Fruit fly (Drosophila melanogaster) whole organism, embryonic: ENCODE data around the gene Kal1.

Source experiments
- Atf-2 ChIP-seq: fragments of 200-800 bp; sonication (Bioruptor generic); optimal IDR thresholded peaks from 2 replicates; lab custom pipeline; 2016; ENCODE audit warnings: missing biosample characterization, missing genetic modification characterization
- C15 ChIP-seq: fragments of 200-800 bp; sonication (Bioruptor generic); IDR thresholded peaks from 3 replicates; pipeline ENCODE4 v1.3.6; 2022; ENCODE audit warnings: missing biosample characterization, missing genetic modification characterization
- CG12744 ChIP-seq: fragments of 200-800 bp; sonication (Bioruptor generic); optimal IDR thresholded peaks from 2 replicates; lab custom pipeline; 2016; ENCODE audit warnings: missing biosample characterization, missing genetic modification characterization
- CG12769 ChIP-seq: fragments of 200-800 bp; sonication (Bioruptor generic); optimal IDR thresholded peaks from 2 replicates; lab custom pipeline; 2019; ENCODE audit warnings: missing biosample characterization, mild to moderate bottlenecking, missing genetic modification characterization, moderate library complexity
- CG13894 ChIP-seq: fragments of 200-800 bp; sonication (Bioruptor generic); optimal IDR thresholded peaks from 3 replicates; lab custom pipeline; 2018; ENCODE audit warnings: missing biosample characterization, mild to moderate bottlenecking, missing genetic modification characterization, moderate library complexity
- CG15514 ChIP-seq: fragments of 200-800 bp; sonication (Bioruptor generic); optimal IDR thresholded peaks from 3 replicates; lab custom pipeline; 2017; ENCODE audit warnings: missing biosample characterization, missing genetic modification characterization, mild to moderate bottlenecking, moderate library complexity, missing genetic modification reagents
- CG1603 ChIP-seq: fragments of 200-800 bp; sonication (Bioruptor generic); optimal IDR thresholded peaks from 2 replicates; lab custom pipeline; 2019; ENCODE audit warnings: missing biosample characterization, mild to moderate bottlenecking, missing genetic modification characterization, moderate library complexity
- CG17328 ChIP-seq: fragments of 200-800 bp; sonication (Bioruptor generic); IDR thresholded peaks from 2 replicates; pipeline ENCODE4 v1.3.6; 2022; ENCODE audit warnings: missing biosample characterization, missing genetic modification characterization
- CG17385 ChIP-seq: fragments of 200-800 bp; sonication (Bioruptor generic); optimal IDR thresholded peaks from 3 replicates; lab custom pipeline; 2018; ENCODE audit warnings: missing biosample characterization, mild to moderate bottlenecking, missing genetic modification characterization
- CG17802 ChIP-seq: fragments of 200-800 bp; sonication (Bioruptor generic); optimal IDR thresholded peaks from 2 replicates; lab custom pipeline; 2018; ENCODE audit warnings: missing biosample characterization, mild to moderate bottlenecking, missing genetic modification characterization, moderate library complexity
- CG30020 ChIP-seq: fragments of 200-800 bp; optimal IDR thresholded peaks from 2 replicates; lab custom pipeline; 2019; ENCODE audit warnings: missing biosample characterization, mild to moderate bottlenecking, missing genetic modification characterization, moderate library complexity
- CG30431 ChIP-seq: fragments of 200-800 bp; sonication (Bioruptor generic); optimal IDR thresholded peaks from 2 replicates; lab custom pipeline; 2017; ENCODE audit warnings: missing biosample characterization, missing genetic modification characterization
- CG32767 ChIP-seq: fragments of 200-800 bp; sonication (Bioruptor generic); IDR thresholded peaks from 2 replicates; pipeline ENCODE4 v1.3.6; 2022; ENCODE audit warnings: missing biosample characterization, missing genetic modification characterization
- CG4328 ChIP-seq: fragments of 200-800 bp; sonication (Bioruptor generic); optimal IDR thresholded peaks from 3 replicates; lab custom pipeline; 2017; ENCODE audit warnings: missing biosample characterization, missing genetic modification reagents, missing genetic modification characterization
- CG4424 ChIP-seq: fragments of 200-800 bp; sonication (Bioruptor generic); optimal IDR thresholded peaks from 3 replicates; lab custom pipeline; 2016; ENCODE audit warnings: missing biosample characterization, missing genetic modification characterization
- CG6175 ChIP-seq: fragments of 200-800 bp; sonication (Bioruptor generic); IDR thresholded peaks from 3 replicates; pipeline ENCODE4 v1.3.6; 2022; ENCODE audit warnings: missing biosample characterization, missing genetic modification characterization
- CG6254 ChIP-seq: fragments of 200-800 bp; sonication (Bioruptor generic); optimal IDR thresholded peaks from 3 replicates; lab custom pipeline; 2017; ENCODE audit warnings: mild to moderate bottlenecking, missing biosample characterization, missing genetic modification reagents, missing genetic modification characterization
- CG6654 ChIP-seq: fragments of 200-800 bp; sonication (Bioruptor generic); optimal IDR thresholded peaks from 2 replicates; lab custom pipeline; 2017; ENCODE audit warnings: missing biosample characterization, mild to moderate bottlenecking, missing genetic modification characterization
- CG9797 ChIP-seq: fragments of 200-800 bp; sonication (Bioruptor generic); optimal IDR thresholded peaks from 3 replicates; lab custom pipeline; 2018; ENCODE audit warnings: missing biosample characterization, mild to moderate bottlenecking, missing genetic modification characterization
- CG9817 ChIP-seq: fragments of 200-800 bp; sonication (Bioruptor generic); optimal IDR thresholded peaks from 2 replicates; lab custom pipeline; 2018; ENCODE audit warnings: missing biosample characterization, mild to moderate bottlenecking, missing genetic modification characterization, moderate library complexity
- Dp ChIP-seq: fragments of 200-800 bp; sonication (Bioruptor generic); optimal IDR thresholded peaks from 2 replicates; lab custom pipeline; 2018; ENCODE audit warnings: missing biosample characterization, mild to moderate bottlenecking, missing genetic modification characterization, moderate library complexity
- HLH4C ChIP-seq: fragments of 200-800 bp; sonication (Bioruptor generic); IDR thresholded peaks from 3 replicates; pipeline ENCODE4 v1.3.6; 2022; ENCODE audit warnings: missing biosample characterization, missing genetic modification characterization; ENCODE audit not compliant: partially characterized antibody
- Lim3 ChIP-seq: fragments of 200-800 bp; sonication (Bioruptor generic); IDR thresholded peaks from 2 replicates; pipeline ENCODE4 v1.3.6; 2022; ENCODE audit warnings: missing biosample characterization, missing genetic modification characterization
- MESR4 ChIP-seq: fragments of 200-800 bp; sonication (Bioruptor generic); optimal IDR thresholded peaks from 2 replicates; lab custom pipeline; 2018; ENCODE audit warnings: missing biosample characterization, mild to moderate bottlenecking, missing genetic modification characterization, moderate library complexity
- Max ChIP-seq: fragments of 200-800 bp; sonication (Bioruptor generic); optimal IDR thresholded peaks from 2 replicates; lab custom pipeline; 2016; ENCODE audit warnings: missing biosample characterization, mild to moderate bottlenecking, missing genetic modification characterization
- Scr ChIP-seq: fragments of 200-800 bp; sonication (Bioruptor generic); IDR thresholded peaks from 2 replicates; pipeline ENCODE4 v1.3.6; 2022; ENCODE audit warnings: missing biosample characterization, missing genetic modification characterization; ENCODE audit not compliant: partially characterized antibody
- Side ChIP-seq: fragments of 200-800 bp; sonication (Bioruptor generic); optimal IDR thresholded peaks from 2 replicates; lab custom pipeline; 2016; ENCODE audit warnings: missing biosample characterization, missing genetic modification characterization
- Taf1 ChIP-seq: fragments of 200-800 bp; sonication (Bioruptor generic); IDR thresholded peaks from 2 replicates; pipeline ENCODE4 v1.3.6; 2022; ENCODE audit warnings: missing biosample characterization, missing genetic modification characterization
- Vsx1 ChIP-seq: fragments of 200-800 bp; sonication (Bioruptor generic); optimal IDR thresholded peaks from 2 replicates; lab custom pipeline; 2017; ENCODE audit warnings: missing biosample characterization, mild to moderate bottlenecking, missing genetic modification characterization, missing genetic modification reagents
- Xrp1 ChIP-seq: fragments of 200-800 bp; sonication (Bioruptor generic); IDR thresholded peaks from 2 replicates; pipeline ENCODE4 v1.3.6; 2022; ENCODE audit warnings: missing biosample characterization, missing genetic modification characterization
- bsh ChIP-seq, 2 experiments: fragments of 200-800 bp; sonication (Bioruptor generic); optimal IDR thresholded peaks; 2 replicates each; lab custom pipeline; 2017 to 2018; ENCODE audit warnings: mild to moderate bottlenecking in 2 of 2, missing biosample characterization in 2 of 2, missing genetic modification characterization in 2 of 2, moderate library complexity in 1 of 2
- caup ChIP-seq: fragments of 200-800 bp; sonication (Bioruptor generic); optimal IDR thresholded peaks from 3 replicates; lab custom pipeline; 2017; ENCODE audit warnings: missing biosample characterization, mild to moderate bottlenecking, missing genetic modification characterization, moderate library complexity; ENCODE audit not compliant: severe bottlenecking
- cg ChIP-seq: fragments of 200-800 bp; sonication (Bioruptor generic); optimal IDR thresholded peaks from 3 replicates; lab custom pipeline; 2019; ENCODE audit warnings: missing biosample characterization, mild to moderate bottlenecking, missing genetic modification characterization, moderate library complexity
- chinmo ChIP-seq: fragments of 200-800 bp; sonication (Bioruptor generic); IDR thresholded peaks from 4 replicates; pipeline ENCODE4 v1.3.6; 2022; ENCODE audit warnings: missing biosample characterization, missing genetic modification characterization; ENCODE audit not compliant: partially characterized antibody
- danr ChIP-seq: fragments of 200-800 bp; sonication (Bioruptor generic); IDR thresholded peaks from 2 replicates; pipeline ENCODE4 v1.3.6; 2022; ENCODE audit warnings: missing biosample characterization, missing genetic modification characterization
- dmrt99B ChIP-seq: fragments of 200-800 bp; sonication (Bioruptor generic); optimal IDR thresholded peaks from 2 replicates; lab custom pipeline; 2018; ENCODE audit warnings: missing biosample characterization, mild to moderate bottlenecking, missing genetic modification characterization, moderate library complexity
- dysf ChIP-seq: fragments of 200-800 bp; sonication (Bioruptor generic); IDR thresholded peaks from 3 replicates; pipeline ENCODE4 v1.3.6; 2022; ENCODE audit warnings: missing biosample characterization, missing genetic modification characterization
- gcm ChIP-seq: fragments of 200-800 bp; sonication (Bioruptor generic); optimal IDR thresholded peaks from 2 replicates; lab custom pipeline; 2019; ENCODE audit warnings: missing biosample characterization, mild to moderate bottlenecking, missing genetic modification characterization, moderate library complexity
- jing ChIP-seq: fragments of 200-800 bp; sonication (Bioruptor generic); optimal IDR thresholded peaks from 2 replicates; lab custom pipeline; 2018; ENCODE audit warnings: missing biosample characterization, mild to moderate bottlenecking, missing genetic modification characterization
- ken ChIP-seq: fragments of 200-800 bp; sonication (Bioruptor generic); IDR thresholded peaks from 3 replicates; pipeline ENCODE4 v1.3.6; 2022; ENCODE audit warnings: missing biosample characterization, missing genetic modification characterization
- nmo ChIP-seq: fragments of 200-800 bp; sonication (Bioruptor generic); optimal IDR thresholded peaks from 2 replicates; lab custom pipeline; 2018; ENCODE audit warnings: missing biosample characterization, mild to moderate bottlenecking, missing genetic modification characterization, moderate library complexity
- ranshi ChIP-seq: fragments of 200-800 bp; sonication (Bioruptor generic); IDR thresholded peaks from 2 replicates; pipeline ENCODE4 v1.3.6; 2022; ENCODE audit warnings: missing biosample characterization, missing genetic modification characterization
- ro ChIP-seq: fragments of 200-800 bp; sonication (Bioruptor generic); IDR thresholded peaks from 2 replicates; pipeline ENCODE4 v1.3.6; 2022; ENCODE audit warnings: missing biosample characterization, missing genetic modification characterization
- sc ChIP-seq, 3 experiments: fragments of >200 bp in 2 of 3; fragments of 200-800 bp in 1 of 3; sonication (Bioruptor generic) in 1 of 3; optimal IDR thresholded peaks; 2 replicates in 2 of 3; 3 replicates in 1 of 3; lab custom pipeline; 2017; ENCODE audit warnings: mild to moderate bottlenecking in 1 of 3, missing biosample characterization in 1 of 3, missing genetic modification characterization in 1 of 3, missing genetic modification reagents in 1 of 3
- sima ChIP-seq: fragments of 200-800 bp; sonication (Bioruptor generic); optimal IDR thresholded peaks from 2 replicates; lab custom pipeline; 2016; ENCODE audit warnings: missing biosample characterization, missing genetic modification characterization
- tap ChIP-seq: fragments of 200-800 bp; optimal IDR thresholded peaks from 3 replicates; lab custom pipeline; 2019; ENCODE audit warnings: missing biosample characterization, mild to moderate bottlenecking, missing genetic modification characterization, moderate library complexity
- tna ChIP-seq: fragments of 200-800 bp; sonication (Bioruptor generic); IDR thresholded peaks from 2 replicates; pipeline ENCODE4 v1.3.6; 2022; ENCODE audit warnings: missing biosample characterization, missing genetic modification characterization; ENCODE audit not compliant: partially characterized antibody
- unc-4 ChIP-seq: fragments of 200-800 bp; sonication (Bioruptor generic); IDR thresholded peaks from 2 replicates; pipeline ENCODE4 v1.3.6; 2022; ENCODE audit warnings: missing biosample characterization, missing genetic modification characterization; ENCODE audit not compliant: partially characterized antibody
- zf30C ChIP-seq: fragments of 200-800 bp; sonication (Bioruptor generic); optimal IDR thresholded peaks from 3 replicates; lab custom pipeline; 2018; ENCODE audit warnings: missing biosample characterization, mild to moderate bottlenecking, missing genetic modification characterization
- zfh2 ChIP-seq: fragments of 200-800 bp; sonication (Bioruptor generic); optimal IDR thresholded peaks from 2 replicates; lab custom pipeline; 2016; ENCODE audit warnings: missing biosample characterization, missing genetic modification characterization

Gene Kal1

dm6 chr3R:24134580-24134979 is 6.6 kb upstream of the Kal1 start, which contains the start of gene Sec10 (continued):
- TF ChIP-seq Lim3 (no peak), Vsx1 (no peak), nmo (GFP tag; lab: Kevin White, UChicago) (no peak), CG12769 (tag; lab: Kevin White, UChicago) (no peak), CG4328 (GFP tag; lab: Kevin White, UChicago) (no peak), zf30C (no peak), HLH4C (no peak), ken (no peak), CG32767 (no peak), ro (GFP tag; lab: Robert Waterston, UW) (no peak), CG30431 (GFP tag; lab: Kevin White, UChicago) (no peak), Dp (GFP tag; lab: Kevin White, UChicago) (peak; percentile 85), CG13894 (no peak), Atf-2 (GFP tag; lab: Kevin White, UChicago) (no peak), CG17328 (GFP tag; lab: Robert Waterston, UW) (no peak), Xrp1 (GFP tag; lab: Robert Waterston, UW) (no peak), CG15514 (GFP tag; lab: Kevin White, UChicago) (peak; percentile 17), CG12744 (GFP tag; lab: Kevin White, UChicago) (no peak), CG9817 (tag; lab: Kevin White, UChicago) (no peak), gcm (no peak), Scr (GFP tag; lab: Robert Waterston, UW) (no peak), caup (GFP tag; lab: Kevin White, UChicago) (no peak), ranshi (GFP tag; lab: Robert Waterston, UW) (no peak), tna (GFP tag; lab: Robert Waterston, UW) (no peak), Side (GFP tag; lab: Kevin White, UChicago) (no peak), CG17802 (tag; lab: Kevin White, UChicago) (no peak), CG17385 (peak; percentile 97), bsh (GFP tag; optimal IDR thresholded peaks at IDR 0.05; lab: Kevin White, UChicago) (no peak), dmrt99B (tag; lab: Kevin White, UChicago) (no peak), jing (no peak), Max (GFP tag; lab: Kevin White, UChicago) (no peak), MESR4 (peak; percentile 55), unc-4 (GFP tag; lab: Robert Waterston, UW) (no peak), danr (GFP tag; lab: Robert Waterston, UW) (no peak), CG1603 (tag; lab: Kevin White, UChicago) (no peak), CG9797 (GFP tag; lab: Kevin White, UChicago) (no peak), CG30020 (tag; lab: Kevin White, UChicago) (no peak), cg (GFP tag; lab: Kevin White, UChicago) (no peak), tap (tag; lab: Kevin White, UChicago) (no peak), zfh2 (GFP tag; lab: Kevin White, UChicago) (no peak), CG4424 (GFP tag; lab: Kevin White, UChicago) (no peak), Taf1 (GFP tag; lab: Robert Waterston, UW) (no peak), chinmo (GFP tag; lab: Robert Waterston, UW) (no peak), C15 (no peak), sima (GFP tag; lab: Kevin White, UChicago) (no peak), CG6654 (GFP tag; lab: Kevin White, UChicago) (no peak), sc (optimal IDR thresholded peaks at IDR 0.05; lab: Kevin White, UChicago) (no peak), sc (GFP tag; optimal IDR thresholded peaks at IDR 0.05; lab: Kevin White, UChicago) (no peak), CG6254 (GFP tag; lab: Kevin White, UChicago) (no peak), dysf (no peak), CG6175 (GFP tag; lab: Robert Waterston, UW) (no peak)
